Worm (Caenorhabditis elegans) whole organism, midembryonic: ENCODE results near the gene spp-30.

Experiments used
- T22C8.4 ChIP-seq: fragments of 200-800 bp; sonication (Bioruptor generic); IDR thresholded peaks from 2 replicates; pipeline ENCODE4 v1.3.6; 2022; ENCODE audit warnings: missing genetic modification characterization, missing compliant biosample characterization
- cog-1 ChIP-seq: sonication (generic microtip); optimal IDR thresholded peaks from 2 replicates; lab custom pipeline; 2016; ENCODE audit warnings: missing genetic modification characterization, missing compliant biosample characterization
- flt-1 ChIP-seq: fragments of 200-800 bp; sonication (Bioruptor generic); IDR thresholded peaks from 2 replicates; pipeline ENCODE4 v1.3.6; 2022; ENCODE audit warnings: missing genetic modification characterization, missing compliant biosample characterization
- klf-2 ChIP-seq: fragments of 200-800 bp; sonication (Bioruptor generic); conservative IDR thresholded peaks from 2 replicates; pipeline ENCODE4 v1.3.6; 2022; ENCODE audit warnings: missing genetic modification reagents, missing genetic modification characterization, missing compliant biosample characterization
- med-1 ChIP-seq: sonication (generic microtip); optimal IDR thresholded peaks from 2 replicates; lab custom pipeline; 2017; ENCODE audit warnings: missing genetic modification characterization, mild to moderate bottlenecking, missing compliant biosample characterization, antibody characterized with exemption, missing genetic modification reagents; ENCODE audit not compliant: insufficient read depth
- ref-1 ChIP-seq: fragments of 200-800 bp; sonication (Bioruptor generic); conservative IDR thresholded peaks from 2 replicates; pipeline ENCODE4 v1.3.6; 2022; ENCODE audit warnings: missing genetic modification reagents, missing genetic modification characterization, missing compliant biosample characterization
- tab-1 ChIP-seq: fragments of 200-800 bp; sonication (Bioruptor generic); IDR thresholded peaks from 2 replicates; pipeline ENCODE4 v1.3.6; 2022; ENCODE audit warnings: missing genetic modification characterization, missing compliant biosample characterization
- ztf-23 ChIP-seq: fragments of 200-800 bp; sonication (Bioruptor generic); IDR thresholded peaks from 2 replicates; pipeline ENCODE4 v1.3.6; 2022; ENCODE audit warnings: missing genetic modification reagents, missing genetic modification characterization, missing compliant biosample characterization
- ztf-29 ChIP-seq: fragments of 200-800 bp; sonication (Bioruptor generic); IDR thresholded peaks from 2 replicates; pipeline ENCODE4 v1.3.6; 2022; ENCODE audit warnings: missing genetic modification reagents, missing genetic modification characterization, missing compliant biosample characterization

spp-30 gene

DNA sequence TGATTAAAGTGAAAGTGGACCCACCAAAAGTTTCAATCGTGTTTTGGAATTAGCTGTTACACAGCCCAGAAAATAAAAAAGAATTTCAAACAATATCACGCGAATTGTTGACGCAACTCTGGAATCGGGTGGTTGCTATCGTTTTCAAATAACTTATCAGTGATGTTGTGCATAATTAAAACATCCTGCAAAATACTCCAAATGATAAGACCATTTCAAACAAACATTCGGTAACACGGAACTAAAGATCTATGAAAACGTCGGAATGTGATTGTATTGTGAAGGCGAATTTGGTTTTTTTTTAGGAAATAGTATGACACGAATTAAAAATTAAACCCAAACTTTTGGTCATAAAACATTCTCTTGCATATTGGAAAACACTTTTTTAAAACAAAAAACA is at the start of gene spp-30:
Gene spp-30 (minus strand): TSS at position 101 of the 400 bp plus-strand sequence.
- no peak for TF ChIP-seq flt-1 (GFP tag; lab: Robert Waterston, UW)
- no peak for TF ChIP-seq ref-1 (GFP tag; lab: Robert Waterston, UW)
- TF ChIP-seq klf-2 = no peak
- no peak for TF ChIP-seq med-1 (GFP tag; lab: Kevin White, UChicago)
- TF ChIP-seq T22C8.4 (GFP tag; lab: Robert Waterston, UW) = no peak
- no peak for TF ChIP-seq ztf-29
- TF ChIP-seq tab-1 (GFP tag; lab: Robert Waterston, UW) = no peak
- TF ChIP-seq ztf-23 = no peak
- no peak for TF ChIP-seq cog-1

DNA sequence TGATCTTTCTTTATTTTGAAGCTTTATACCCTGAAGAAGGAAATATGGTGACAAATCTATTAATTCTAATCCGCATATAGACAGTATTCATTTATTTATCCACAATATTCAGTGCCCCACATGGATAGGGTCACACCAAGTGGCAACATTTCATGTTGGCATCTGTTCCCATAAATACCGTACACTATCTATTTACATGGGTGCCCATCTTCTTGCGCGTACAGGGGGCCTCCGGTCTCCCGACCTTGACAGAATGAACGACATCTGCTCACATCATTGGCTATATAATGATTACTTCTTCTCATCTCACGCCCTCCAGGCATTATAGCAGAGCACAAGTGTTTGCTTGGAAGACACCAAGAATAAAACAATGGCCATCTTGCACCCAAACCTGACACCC is 47.1 kb upstream of the spp-30 start:
- peak; percentile 21 for TF ChIP-seq cog-1
- no peak for TF ChIP-seq med-1 (GFP tag; lab: Kevin White, UChicago)

ce11 chrX:11673063-11673759 is 44.7 kb upstream of the spp-30 start:
- TF ChIP-seq flt-1 (GFP tag; lab: Robert Waterston, UW) (no peak), T22C8.4 (GFP tag; lab: Robert Waterston, UW) (no peak), ztf-23 (no peak), tab-1 (GFP tag; lab: Robert Waterston, UW) (no peak), med-1 (GFP tag; lab: Kevin White, UChicago) (no peak), cog-1 (no peak), klf-2 (no peak), ref-1 (GFP tag; lab: Robert Waterston, UW) (no peak), ztf-29 (no peak)

- TF ChIP-seq ref-1 (GFP tag; lab: Robert Waterston, UW) (no peak), cog-1 (peak; percentile 46)
These were observed 38.2 kb upstream of the spp-30 start, which contains the start of gene noca-2 for ce11 chrX:11666545-11667177. TSS of gene noca-2 (plus strand) at chrX:11667127.

DNA sequence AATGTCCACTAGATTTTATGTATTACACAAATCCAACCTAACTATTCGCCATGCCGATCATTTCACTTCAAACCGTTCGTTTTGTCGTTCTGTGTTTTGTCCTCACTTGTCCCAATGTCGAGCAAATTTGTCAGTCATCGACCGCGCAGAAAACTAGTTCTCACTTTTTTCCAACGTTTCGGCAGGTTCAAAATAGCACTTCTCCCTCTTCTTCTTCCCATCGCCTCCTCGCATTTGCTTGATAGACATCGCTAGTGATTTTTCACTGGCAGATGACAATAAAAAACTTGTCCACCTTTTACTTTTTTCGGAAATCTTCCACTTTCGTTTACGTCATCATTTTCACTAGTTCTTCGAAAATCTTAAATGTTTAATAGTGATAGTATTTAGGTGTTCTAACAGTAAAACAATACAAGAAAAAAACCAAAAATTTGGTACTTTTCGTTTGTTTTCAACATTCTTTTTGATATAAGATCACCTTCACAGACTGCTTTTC is 37.1 kb upstream of the spp-30 start:
- TF ChIP-seq flt-1 (GFP tag; lab: Robert Waterston, UW) (no peak), ref-1 (GFP tag; lab: Robert Waterston, UW) (no peak), ztf-29 (no peak)

- TF ChIP-seq T22C8.4 (GFP tag; lab: Robert Waterston, UW) (no peak), ztf-23 (no peak), klf-2 (no peak), med-1 (GFP tag; lab: Kevin White, UChicago) (no peak), ref-1 (GFP tag; lab: Robert Waterston, UW) (no peak), tab-1 (GFP tag; lab: Robert Waterston, UW) (no peak), flt-1 (GFP tag; lab: Robert Waterston, UW) (no peak), cog-1 (no peak), ztf-29 (no peak)
These were observed 35.7 kb upstream of the spp-30 start for ce11 chrX:11664184-11664583.

DNA sequence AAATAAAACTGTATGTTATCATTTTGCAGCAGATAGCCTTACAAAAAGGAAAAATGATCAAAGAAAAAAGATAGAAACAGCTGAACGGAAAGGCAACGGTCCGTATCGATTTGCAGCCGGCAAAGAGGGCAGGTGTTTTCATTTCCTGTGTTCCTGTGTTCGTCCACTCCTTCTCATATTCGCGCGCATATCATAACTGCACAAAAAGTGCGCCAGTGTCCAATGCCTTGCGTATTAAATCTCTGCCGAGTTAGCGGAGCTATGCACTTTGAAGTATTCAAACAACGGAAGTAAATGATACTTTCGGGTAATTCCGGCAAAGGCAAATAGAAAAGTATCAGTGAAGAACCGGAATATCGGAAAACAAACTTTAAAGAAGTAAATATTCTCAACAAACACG is 34.1 kb upstream of the spp-30 start:
- 0 out of 2 replicates have a peak, but pooled peaks have one; percentile 52 for TF ChIP-seq flt-1 (GFP tag; lab: Robert Waterston, UW)
- TF ChIP-seq ref-1 (GFP tag; lab: Robert Waterston, UW) = no peak
- TF ChIP-seq cog-1 = peak; percentile 32
- TF ChIP-seq ztf-23 = no peak

DNA sequence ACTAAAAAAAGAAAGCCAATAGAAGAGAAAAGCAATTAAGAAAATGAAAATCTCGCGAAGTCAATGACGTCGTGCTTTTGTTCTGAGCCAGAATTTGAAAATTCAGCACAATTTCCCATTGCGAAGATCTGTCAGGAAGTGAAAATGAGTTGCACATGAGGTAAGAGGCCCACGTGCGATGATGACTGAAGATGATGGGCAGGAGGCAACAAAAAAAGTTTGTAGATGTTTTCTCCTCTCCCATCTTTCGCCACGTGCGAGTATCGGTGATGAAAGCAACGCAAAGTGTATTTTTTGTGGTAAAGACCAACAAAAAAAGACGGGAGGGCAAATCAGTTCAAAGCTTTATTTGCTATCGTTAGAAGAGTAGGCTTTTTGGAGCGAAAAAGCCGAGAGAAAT is 33.6 kb upstream of the spp-30 start:
- no peak for TF ChIP-seq cog-1
- TF ChIP-seq flt-1 (GFP tag; lab: Robert Waterston, UW) = no peak
- no peak for TF ChIP-seq tab-1 (GFP tag; lab: Robert Waterston, UW)
- TF ChIP-seq ztf-29 = no peak
- no peak for TF ChIP-seq klf-2
- no peak for TF ChIP-seq med-1 (GFP tag; lab: Kevin White, UChicago)
- no peak for TF ChIP-seq ref-1 (GFP tag; lab: Robert Waterston, UW)
- TF ChIP-seq T22C8.4 (GFP tag; lab: Robert Waterston, UW) = no peak
- no peak for TF ChIP-seq ztf-23

- TF ChIP-seq cog-1 = no peak
These were observed 33.1 kb upstream of the spp-30 start, which contains the start of gene sfxn-1.5 for ce11 chrX:11661625-11662024. TSS of gene sfxn-1.5 (minus strand) at chrX:11661660.

- TF ChIP-seq tab-1 (GFP tag; lab: Robert Waterston, UW) (no peak), T22C8.4 (GFP tag; lab: Robert Waterston, UW) (no peak), cog-1 (no peak)
These were observed 29.9 kb upstream of the spp-30 start, which contains the start of gene T04F8.3 for ce11 chrX:11658331-11658730. TSS of gene T04F8.3 (plus strand) at chrX:11658631.

DNA sequence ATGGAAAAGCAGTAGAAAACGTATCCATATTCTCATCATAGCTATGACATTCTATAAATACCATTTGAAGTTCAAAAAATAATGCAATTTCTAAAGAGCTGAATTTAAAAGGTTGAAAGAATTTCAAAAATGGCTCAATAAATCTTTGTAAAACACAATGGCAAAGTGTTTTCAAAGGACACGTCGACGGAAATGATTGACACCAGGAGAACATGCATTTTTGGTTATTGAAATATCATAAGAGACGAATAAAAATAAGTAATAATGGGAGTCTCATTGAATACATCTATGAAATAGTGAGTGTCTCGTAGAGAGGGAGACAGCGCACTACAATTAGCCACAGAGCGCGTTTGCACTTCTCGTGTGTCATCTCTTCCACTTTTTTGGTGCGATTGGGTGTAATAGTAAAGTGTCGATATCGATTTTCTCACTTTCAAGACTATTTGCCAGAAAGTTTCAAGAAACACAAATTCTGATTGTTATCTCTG is 28.1 kb upstream of the spp-30 start, which contains the start of gene T04F8.2:
Gene T04F8.2 (minus strand): TSS at position 51 of the 488 bp plus-strand sequence.
- TF ChIP-seq T22C8.4 (GFP tag; lab: Robert Waterston, UW) = peak; percentile 39; the same call in 1 of the 2 replicates
- peak; percentile 45 for TF ChIP-seq cog-1
- no peak for TF ChIP-seq ref-1 (GFP tag; lab: Robert Waterston, UW)
